Worm (Caenorhabditis elegans): ENCODE data around the gene mxl-2.

The mxl-2 gene

ce11 chrIII:194160-194559 is 6.2 kb upstream of the mxl-2 start, which contains the start of gene F40G9.17:
Gene F40G9.17, plus strand, starts transcription at chrIII:194460.
- TF ChIP-seq him-1 (tag; optimal IDR thresholded peaks at IDR 0.05) (no peak), ama-1 (optimal IDR thresholded peaks at IDR 0.05) (no peak), ama-1 (GFP tag; optimal IDR thresholded peaks at IDR 0.05) (no peak), rec-8 (tag; optimal IDR thresholded peaks at IDR 0.05) (no peak), chd-7 (tag; optimal IDR thresholded peaks at IDR 0.05) (no peak), ceh-100 (GFP tag; IDR thresholded peaks at IDR 0.05) (no peak), dpff-1 (tag; optimal IDR thresholded peaks at IDR 0.05) (no peak), cebp-2 (GFP tag; IDR thresholded peaks at IDR 0.05) (no peak), sea-2 (GFP tag; IDR thresholded peaks at IDR 0.05) (no peak), nfya-2 (GFP tag; IDR thresholded peaks at IDR 0.05) (no peak), Y79H2A.3 (GFP tag; conservative IDR thresholded peaks at IDR 0.05) (no peak), tbp1 (GFP tag; optimal IDR thresholded peaks at IDR 0.05) (no peak), let-607 (tag; optimal IDR thresholded peaks at IDR 0.05) (no peak), mxl-1 (tag; optimal IDR thresholded peaks at IDR 0.05) (no peak), snpc-4 (GFP tag; optimal IDR thresholded peaks at IDR 0.05) (no peak), snpc-4 (tag; optimal IDR thresholded peaks at IDR 0.05) (no peak), snpc-1.1 (tag; optimal IDR thresholded peaks at IDR 0.05; ENCODE audit: insufficient read depth) (no peak)

- TF ChIP-seq die-1 (tag; optimal IDR thresholded peaks at IDR 0.05), result no peak
- TF ChIP-seq ceh-79 (tag; optimal IDR thresholded peaks at IDR 0.05), result no peak
- no peak for TF ChIP-seq snpc-1.1 (tag; optimal IDR thresholded peaks at IDR 0.05; ENCODE audit: insufficient read depth)
- TF ChIP-seq Y67H2A.10 (GFP tag; conservative IDR thresholded peaks at IDR 0.05), result no peak
- TF ChIP-seq ztf-25 (GFP tag; IDR thresholded peaks at IDR 0.05), result no peak
- TF ChIP-seq somi-1 (GFP tag; optimal IDR thresholded peaks at IDR 0.05), result no peak
- no peak for TF ChIP-seq gei-17 (GFP tag; optimal IDR thresholded peaks at IDR 0.05)
- TF ChIP-seq nfya-1 (tag; optimal IDR thresholded peaks at IDR 0.05; ENCODE audit: borderline replicate concordance, insufficient read depth), result no peak
- TF ChIP-seq F57A8.1 (GFP tag; optimal IDR thresholded peaks at IDR 0.05), result no peak
- no peak for TF ChIP-seq ceh-91 (GFP tag; IDR thresholded peaks at IDR 0.05)
- no peak for TF ChIP-seq hmg-1.2 (GFP tag; IDR thresholded peaks at IDR 0.05)
- no peak for TF ChIP-seq repo-1 (tag; optimal IDR thresholded peaks at IDR 0.05)
- no peak for TF ChIP-seq ekl-4 (GFP tag; IDR thresholded peaks at IDR 0.05)
- TF ChIP-seq hrde-1 (tag; optimal IDR thresholded peaks at IDR 0.05; ENCODE audit: borderline replicate concordance), result no peak
- TF ChIP-seq rcor-1 (GFP tag; IDR thresholded peaks at IDR 0.05), result no peak
- TF ChIP-seq xnd-1 (tag; optimal IDR thresholded peaks at IDR 0.05), result no peak
- no peak for TF ChIP-seq T07F8.4 (tag; optimal IDR thresholded peaks at IDR 0.05)
- TF ChIP-seq egl-44 (GFP tag; IDR thresholded peaks at IDR 0.05), result no peak
- no peak for TF ChIP-seq nhr-179 (tag; optimal IDR thresholded peaks at IDR 0.05)
- TF ChIP-seq F49E8.2 (tag; optimal IDR thresholded peaks at IDR 0.05; ENCODE audit: insufficient read depth), result no peak
Observed at ce11 chrIII:191803-192202, 3.9 kb upstream of the mxl-2 start, which contains the start of gene sec-20. Gene sec-20, plus strand, starts transcription at chrIII:192103.

ce11 chrIII:190686-191085 is 2.8 kb upstream of the mxl-2 start, which contains the start of gene cox-17:
Gene cox-17, plus strand, starts transcription at chrIII:190986.
- TF ChIP-seq egl-44 (GFP tag; IDR thresholded peaks at IDR 0.05) (no peak), nfya-2 (GFP tag; IDR thresholded peaks at IDR 0.05) (no peak), Y53F4B.3 (GFP tag; IDR thresholded peaks at IDR 0.05) (no peak), athp-1 (tag; optimal IDR thresholded peaks at IDR 0.05) (peak; percentile 54), ztf-18 (tag; optimal IDR thresholded peaks at IDR 0.05) (no peak)
